Worm (Caenorhabditis elegans) whole organism, L4 larva: ENCODE measurements around the gene zfp-2.

ENCODE experiments used
- T26A8.4 ChIP-seq: fragments of 200-800 bp; sonication (Bioruptor generic); IDR thresholded peaks from 2 replicates; pipeline ENCODE4 v1.3.6; 2022; ENCODE audit warnings: missing genetic modification characterization, missing compliant biosample characterization
- Y75B8A.6 ChIP-seq: fragments of 200-800 bp; sonication (Bioruptor generic); IDR thresholded peaks from 2 replicates; pipeline ENCODE4 v1.3.6; 2022; ENCODE audit warnings: missing genetic modification reagents, missing genetic modification characterization, missing compliant biosample characterization
- ZK337.2 ChIP-seq: fragments of 200-800 bp; sonication (Bioruptor generic); IDR thresholded peaks from 2 replicates; pipeline ENCODE4 v1.3.6; 2022; ENCODE audit warnings: missing genetic modification reagents, missing genetic modification characterization, missing compliant biosample characterization
- aha-1 ChIP-seq: fragments of 150-350 bp; peaks from one replicate; lab custom pipeline; 2014; ENCODE audit warnings: missing biosample characterization, missing genetic modification characterization
- ceh-20 ChIP-seq: fragments of 200-800 bp; sonication (Bioruptor generic); IDR thresholded peaks from 2 replicates; pipeline ENCODE4 v1.3.6; 2022; ENCODE audit warnings: missing genetic modification reagents, missing genetic modification characterization, missing compliant biosample characterization
- ceh-32 ChIP-seq: sonication (generic microtip); optimal IDR thresholded peaks from 2 replicates; lab custom pipeline; 2016; ENCODE audit warnings: mild to moderate bottlenecking, missing genetic modification characterization, missing compliant biosample characterization; ENCODE audit not compliant: poor library complexity
- cey-2 ChIP-seq: sonication (generic microtip); optimal IDR thresholded peaks from 3 replicates; lab custom pipeline; 2017; ENCODE audit warnings: missing genetic modification characterization, mild to moderate bottlenecking, missing compliant biosample characterization, antibody characterized with exemption, borderline replicate concordance; ENCODE audit not compliant: insufficient read depth
- ctbp-1 ChIP-seq: fragments of 200-800 bp; sonication (Bioruptor generic); IDR thresholded peaks from 2 replicates; pipeline ENCODE4 v1.3.6; 2022; ENCODE audit warnings: missing genetic modification reagents, missing genetic modification characterization, missing compliant biosample characterization
- daf-16 ChIP-seq, 3 experiments: sonication (generic microtip); optimal IDR thresholded peaks; 2 replicates each; lab custom pipeline; 2016 to 2017; ENCODE audit warnings: missing genetic modification characterization in 3 of 3, missing genetic modification reagents in 3 of 3, mild to moderate bottlenecking in 2 of 3, missing compliant biosample characterization in 2 of 3, missing biosample characterization in 1 of 3, moderate library complexity in 1 of 3
- daf-19 ChIP-seq: fragments of 200-800 bp; sonication (Bioruptor generic); conservative IDR thresholded peaks from 2 replicates; pipeline ENCODE4 v1.3.6; 2022; ENCODE audit warnings: missing genetic modification characterization, missing compliant biosample characterization
- daf-8 ChIP-seq: fragments of 200-800 bp; sonication (Bioruptor generic); IDR thresholded peaks from 2 replicates; pipeline ENCODE4 v1.3.6; 2022; ENCODE audit warnings: missing genetic modification characterization, missing compliant biosample characterization
- dmd-6 ChIP-seq: fragments of 200-800 bp; sonication (Bioruptor generic); IDR thresholded peaks from 2 replicates; pipeline ENCODE4 v1.3.6; 2022; ENCODE audit warnings: missing genetic modification reagents, missing genetic modification characterization, missing compliant biosample characterization
- duxl-1 ChIP-seq: sonication (generic microtip); optimal IDR thresholded peaks from 2 replicates; lab custom pipeline; 2016; ENCODE audit warnings: mild to moderate bottlenecking, missing genetic modification characterization, moderate library complexity, missing compliant biosample characterization; ENCODE audit not compliant: poor library complexity
- dve-1 ChIP-seq: sonication (generic microtip); optimal IDR thresholded peaks from 2 replicates; lab custom pipeline; 2017; ENCODE audit warnings: antibody characterized with exemption, mild to moderate bottlenecking, missing genetic modification characterization, missing compliant biosample characterization; ENCODE audit not compliant: insufficient read depth
- gei-8 ChIP-seq: fragments of 200-800 bp; sonication (Bioruptor generic); optimal IDR thresholded peaks from 2 replicates; lab custom pipeline; 2018; ENCODE audit warnings: mild to moderate bottlenecking, missing genetic modification characterization, missing compliant biosample characterization
- hlh-30 ChIP-seq: sonication (generic microtip); optimal IDR thresholded peaks from 2 replicates; lab custom pipeline; 2017; ENCODE audit warnings: antibody characterized with exemption, mild to moderate bottlenecking, missing genetic modification characterization, missing compliant biosample characterization; ENCODE audit not compliant: insufficient read depth
- lim-7 ChIP-seq: fragments of 200-800 bp; sonication (Bioruptor generic); IDR thresholded peaks from 2 replicates; pipeline ENCODE4 v1.3.6; 2022; ENCODE audit warnings: missing genetic modification characterization, missing compliant biosample characterization
- lin-39 ChIP-seq: fragments of 150-350 bp; optimal IDR thresholded peaks from 2 replicates; lab custom pipeline; 2014; ENCODE audit warnings: missing biosample characterization, missing genetic modification reagents, missing genetic modification characterization
- lsy-2 ChIP-seq, 2 experiments: fragments of 150-350 bp in 1 of 2; sonication (generic microtip) in 1 of 2; optimal IDR thresholded peaks; 2 replicates each; lab custom pipeline; 2014 to 2017; ENCODE audit warnings: missing biosample characterization in 2 of 2, missing genetic modification characterization in 2 of 2
- mdl-1 ChIP-seq, 2 experiments: fragments of 150-350 bp in 1 of 2; sonication (generic microtip) in 1 of 2; optimal IDR thresholded peaks; 2 replicates each; lab custom pipeline; 2014 to 2017; ENCODE audit warnings: missing biosample characterization in 2 of 2, missing genetic modification characterization in 2 of 2
- mep-1 ChIP-seq: fragments of 150-350 bp; sonication (generic microtip); optimal IDR thresholded peaks from 3 replicates; lab custom pipeline; 2014; ENCODE audit warnings: missing biosample characterization, missing genetic modification characterization
- mes-2 ChIP-seq: sonication (generic microtip); optimal IDR thresholded peaks from 2 replicates; lab custom pipeline; 2016; ENCODE audit warnings: missing genotype, mild to moderate bottlenecking, missing genetic modification characterization, missing compliant biosample characterization; ENCODE audit not compliant: poor library complexity, severe bottlenecking
- mxl-3 ChIP-seq: fragments of 200-800 bp; sonication (Bioruptor generic); optimal IDR thresholded peaks from 2 replicates; lab custom pipeline; 2018; ENCODE audit warnings: mild to moderate bottlenecking, missing genetic modification characterization, missing compliant biosample characterization
- nhr-11 ChIP-seq: fragments of 150-350 bp; optimal IDR thresholded peaks from 2 replicates; lab custom pipeline; 2014; ENCODE audit warnings: missing biosample characterization, missing genetic modification characterization
- nhr-28 ChIP-seq: fragments of 150-350 bp; optimal IDR thresholded peaks from 2 replicates; lab custom pipeline; 2014; ENCODE audit warnings: missing biosample characterization, missing genetic modification characterization
- nhr-77 ChIP-seq: fragments of 150-350 bp; optimal IDR thresholded peaks from 2 replicates; lab custom pipeline; 2014; ENCODE audit warnings: missing biosample characterization, missing genetic modification characterization
- php-3 ChIP-seq: fragments of 200-800 bp; sonication (Bioruptor generic); IDR thresholded peaks from 2 replicates; pipeline ENCODE4 v1.3.6; 2022; ENCODE audit warnings: missing genetic modification reagents, missing genetic modification characterization, missing compliant biosample characterization
- pqm-1 ChIP-seq: sonication (generic microtip); optimal IDR thresholded peaks from 2 replicates; lab custom pipeline; 2017; ENCODE audit warnings: missing biosample characterization, missing genetic modification characterization
- tag-97 ChIP-seq: fragments of 200-800 bp; sonication (Bioruptor generic); IDR thresholded peaks from 2 replicates; pipeline ENCODE4 v1.3.6; 2022; ENCODE audit warnings: missing genetic modification characterization, missing compliant biosample characterization
- tra-1 ChIP-seq: fragments of 200-800 bp; sonication (Bioruptor generic); IDR thresholded peaks from 2 replicates; pipeline ENCODE4 v1.3.6; 2022; ENCODE audit warnings: missing genetic modification reagents, missing genetic modification characterization, missing compliant biosample characterization
- unc-130 ChIP-seq: sonication (generic microtip); optimal IDR thresholded peaks from 2 replicates; lab custom pipeline; 2016; ENCODE audit warnings: missing genetic modification reagents, missing genetic modification characterization, missing compliant biosample characterization
- unc-39 ChIP-seq: sonication (generic microtip); optimal IDR thresholded peaks from 2 replicates; lab custom pipeline; 2017; ENCODE audit warnings: missing biosample characterization, missing genetic modification characterization
- unc-62 ChIP-seq, 3 experiments: fragments of 150-350 bp in 1 of 3; sonication (generic microtip); optimal IDR thresholded peaks in 2 of 3; peaks in 1 of 3; 1 replicate in 1 of 3; 2 replicates in 2 of 3; lab custom pipeline; 2014 to 2017; ENCODE audit warnings: missing biosample characterization in 3 of 3, missing genetic modification characterization in 3 of 3, missing genetic modification reagents in 3 of 3, missing genotype in 1 of 3
- zfp-2 ChIP-seq: sonication (generic microtip); optimal IDR thresholded peaks from 2 replicates; lab custom pipeline; 2016; ENCODE audit warnings: mild to moderate bottlenecking, missing genetic modification characterization, missing compliant biosample characterization
- ztf-11 ChIP-seq: fragments of 150-350 bp; optimal IDR thresholded peaks from 2 replicates; lab custom pipeline; 2014; ENCODE audit warnings: missing biosample characterization, missing genetic modification characterization

Gene zfp-2

ce11 chrII:9604063-9604462 lies 46.6 kb downstream of the zfp-2 start (continued):
- TF ChIP-seq unc-39 (no peak), mes-2 (peak; percentile 30), hlh-30 (tag; lab: Kevin White, UChicago) (peak; percentile 24), daf-19 (GFP tag; lab: Robert Waterston, UW) (no peak), daf-16 (GFP tag; optimal IDR thresholded peaks at IDR 0.05; lab: Kevin White, UChicago) (no peak), daf-16 (tag; optimal IDR thresholded peaks at IDR 0.05; lab: Kevin White, UChicago) (peak; percentile 61), lim-7 (no peak), tra-1 (0 out of 2 replicates have a peak, but pooled peaks have one; percentile 28), nhr-11 (no peak), dve-1 (tag; lab: Kevin White, UChicago) (peak; percentile 73), mep-1 (tag; lab: Kevin White, UChicago) (peak; percentile 6)

- TF ChIP-seq unc-39 (no peak), nhr-77 (peak; percentile 15), hlh-30 (tag; lab: Kevin White, UChicago) (peak; percentile 25), dmd-6 (GFP tag; lab: Robert Waterston, UW) (peak; percentile 52; the same call in 1 of the 2 replicates), zfp-2 (tag; lab: Kevin White, UChicago) (no peak), daf-16 (GFP tag; optimal IDR thresholded peaks at IDR 0.05; lab: Kevin White, UChicago) (no peak), daf-16 (tag; optimal IDR thresholded peaks at IDR 0.05; lab: Kevin White, UChicago) (peak; percentile 47), gei-8 (no peak), pqm-1 (tag; lab: Kevin White, UChicago) (peak; percentile 37), lsy-2 (tag; optimal IDR thresholded peaks at IDR 0.05; lab: Kevin White, UChicago) (peak in 1 of 2 experiments; percentile 4), nhr-28 (tag; lab: Kevin White, UChicago) (peak; percentile 40)
Observed at ce11 chrII:9604685-9605084, 47.2 kb downstream of the zfp-2 start.

ce11 chrII:9605336-9605735 lies 47.9 kb downstream of the zfp-2 start, which contains the start of gene nhr-19:
nhr-19 (minus strand) TSS chrII:9605526.
- TF ChIP-seq unc-62 (GFP tag; optimal IDR thresholded peaks at IDR 0.05 in 1 of 2; lab: Kevin White, UChicago) (peak in 1 of 2 experiments; percentile 88), unc-62 (tag; optimal IDR thresholded peaks at IDR 0.05; lab: Kevin White, UChicago) (no peak), aha-1 (peak; percentile 72), daf-16 (GFP tag; optimal IDR thresholded peaks at IDR 0.05; lab: Kevin White, UChicago) (no peak), daf-16 (tag; optimal IDR thresholded peaks at IDR 0.05; lab: Kevin White, UChicago) (peak; percentile 63), nhr-11 (peak; percentile 74), tag-97 (no peak), mxl-3 (GFP tag; lab: Kevin White, UChicago) (peak; percentile 33), duxl-1 (tag; lab: Kevin White, UChicago) (no peak), nhr-28 (tag; lab: Kevin White, UChicago) (peak; percentile 23), ctbp-1 (GFP tag; lab: Robert Waterston, UW) (no peak)

ce11 chrII:9605954-9606353 lies 48.5 kb downstream of the zfp-2 start:
- TF ChIP-seq nhr-11 (peak; percentile 42), nhr-28 (tag; lab: Kevin White, UChicago) (peak; percentile 61), ctbp-1 (GFP tag; lab: Robert Waterston, UW) (0 out of 2 replicates have a peak, but pooled peaks have one; percentile 30), mdl-1 (tag; optimal IDR thresholded peaks at IDR 0.05; lab: Kevin White, UChicago) (peak in 1 of 2 experiments; percentile 59), mes-2 (no peak), Y75B8A.6 (GFP tag; lab: Robert Waterston, UW) (no peak), ceh-20 (GFP tag; lab: Robert Waterston, UW) (no peak), T26A8.4 (GFP tag; lab: Robert Waterston, UW) (no peak), cey-2 (tag; lab: Kevin White, UChicago) (no peak), ZK337.2 (GFP tag; lab: Robert Waterston, UW) (no peak), ceh-32 (tag; lab: Kevin White, UChicago) (no peak), ztf-11 (tag; lab: Kevin White, UChicago) (no peak), unc-62 (GFP tag; optimal IDR thresholded peaks at IDR 0.05 in 1 of 2; lab: Kevin White, UChicago) (peak in 1 of 2 experiments; percentile 8), unc-62 (tag; optimal IDR thresholded peaks at IDR 0.05; lab: Kevin White, UChicago) (no peak), lin-39 (tag; lab: Kevin White, UChicago) (no peak), php-3 (GFP tag; lab: Robert Waterston, UW) (no peak), daf-8 (GFP tag; lab: Robert Waterston, UW) (no peak), unc-130 (GFP tag; lab: Kevin White, UChicago) (no peak), hlh-30 (tag; lab: Kevin White, UChicago) (peak; percentile 45), mxl-3 (GFP tag; lab: Kevin White, UChicago) (peak; percentile 44)
